5 worm cellular contexts compared by ENCODE assay signal in genomic region chrX:13469047-13469633, ce11.
TF ChIP-seq lines count a peak whose summit lies in the region.

TSS of gene col-184 (plus strand) at chrX:13469455.

TF ChIP-seq in whole organism, L1 larva, 84 proteins besides CTCF, POLR2A, EP300 and RAD21:
- TF ChIP-seq unc-130 (tag; optimal IDR thresholded peaks at IDR 0.05; lab: Kevin White, UChicago): no peak
- peak in 1 of 6 experiments; percentile 42 for TF ChIP-seq elt-3 (tag; optimal IDR thresholded peaks at IDR 0.05; lab: Kevin White, UChicago)
- no peak for TF ChIP-seq fkh-4 (tag; optimal IDR thresholded peaks at IDR 0.05; lab: Kevin White, UChicago; ENCODE audit: borderline replicate concordance)
- no peak for TF ChIP-seq ama-1 (optimal IDR thresholded peaks at IDR 0.05; lab: Kevin White, UChicago)
- peak; percentile 79 for TF ChIP-seq blmp-1 (tag; optimal IDR thresholded peaks at IDR 0.05; lab: Kevin White, UChicago)

TF ChIP-seq in whole organism, L2 larva, 48 proteins besides CTCF, POLR2A, EP300 and RAD21:
- peak; percentile 49 for TF ChIP-seq blmp-1 (tag; optimal IDR thresholded peaks at IDR 0.05; lab: Kevin White, UChicago; ENCODE audit: insufficient read depth)
- no peak for TF ChIP-seq unc-55 (GFP tag; optimal IDR thresholded peaks at IDR 0.05; lab: Kevin White, UChicago)
- TF ChIP-seq alr-1 (tag; optimal IDR thresholded peaks at IDR 0.05; lab: Kevin White, UChicago): no peak
- no peak for TF ChIP-seq mab-5 (tag; optimal IDR thresholded peaks at IDR 0.05; lab: Kevin White, UChicago)
- no peak for TF ChIP-seq ztf-1 (GFP tag; conservative IDR thresholded peaks at IDR 0.05; lab: Robert Waterston, UW)
- no peak for TF ChIP-seq mbf-1 (tag; optimal IDR thresholded peaks at IDR 0.05; lab: Kevin White, UChicago)
- no peak for TF ChIP-seq ceh-16 (tag; optimal IDR thresholded peaks at IDR 0.05; lab: Kevin White, UChicago)
- no peak for TF ChIP-seq nhr-237 (tag; optimal IDR thresholded peaks at IDR 0.05; lab: Kevin White, UChicago)
- no peak for TF ChIP-seq ceh-82 (tag; optimal IDR thresholded peaks at IDR 0.05; lab: Kevin White, UChicago)
- TF ChIP-seq nhr-23 (tag; optimal IDR thresholded peaks at IDR 0.05; lab: Kevin White, UChicago): no peak
- TF ChIP-seq F13H6.1 (tag; optimal IDR thresholded peaks at IDR 0.05; lab: Kevin White, UChicago): no peak
- TF ChIP-seq sma-3 (GFP tag; optimal IDR thresholded peaks at IDR 0.05; lab: Kevin White, UChicago): peak; percentile 65
- no peak for TF ChIP-seq elt-1 (tag; optimal IDR thresholded peaks at IDR 0.05; lab: Kevin White, UChicago)
- TF ChIP-seq sem-4 (tag; optimal IDR thresholded peaks at IDR 0.05; lab: Kevin White, UChicago): no peak

TF ChIP-seq in whole organism, L4 larva, 104 proteins besides CTCF, POLR2A, EP300 and RAD21:
- no peak for TF ChIP-seq F10B5.3 (tag; optimal IDR thresholded peaks at IDR 0.05; lab: Kevin White, UChicago)
- no peak for TF ChIP-seq daf-16 (GFP tag; optimal IDR thresholded peaks at IDR 0.05; lab: Kevin White, UChicago)
- TF ChIP-seq daf-16 (tag; optimal IDR thresholded peaks at IDR 0.05; lab: Kevin White, UChicago): no peak
- TF ChIP-seq nhr-41 (GFP tag; IDR thresholded peaks at IDR 0.05; lab: Robert Waterston, UW): no peak
- no peak for TF ChIP-seq hmg-1.1 (GFP tag; IDR thresholded peaks at IDR 0.05; lab: Robert Waterston, UW)
- peak; percentile 37 for TF ChIP-seq nhr-28 (tag; optimal IDR thresholded peaks at IDR 0.05; lab: Kevin White, UChicago)
- TF ChIP-seq unc-62 (GFP tag; optimal IDR thresholded peaks at IDR 0.05 in 1 of 2; lab: Kevin White, UChicago): peak in 1 of 2 experiments; percentile 94
- no peak for TF ChIP-seq unc-62 (tag; optimal IDR thresholded peaks at IDR 0.05; lab: Kevin White, UChicago)
- no peak for TF ChIP-seq tra-1 (GFP tag; IDR thresholded peaks at IDR 0.05; lab: Robert Waterston, UW)
- no peak for TF ChIP-seq lin-13 (GFP tag; optimal IDR thresholded peaks at IDR 0.05; lab: Kevin White, UChicago)
- TF ChIP-seq ceh-44 (GFP tag; IDR thresholded peaks at IDR 0.05; lab: Robert Waterston, UW): no peak
- no peak for TF ChIP-seq egl-43 (GFP tag; IDR thresholded peaks at IDR 0.05; lab: Robert Waterston, UW)
- no peak for TF ChIP-seq mdl-1 (tag; optimal IDR thresholded peaks at IDR 0.05; lab: Kevin White, UChicago)
- TF ChIP-seq dmd-6 (GFP tag; IDR thresholded peaks at IDR 0.05; lab: Robert Waterston, UW): peak; percentile 28; the same call in 1 of the 2 replicates
- TF ChIP-seq egl-27 (tag; optimal IDR thresholded peaks at IDR 0.05; lab: Kevin White, UChicago): no peak
- TF ChIP-seq duxl-1 (tag; optimal IDR thresholded peaks at IDR 0.05; lab: Kevin White, UChicago; ENCODE audit: poor library complexity): no peak
- no peak for TF ChIP-seq lin-38 (GFP tag; IDR thresholded peaks at IDR 0.05; lab: Robert Waterston, UW)
- TF ChIP-seq lin-1 (GFP tag; IDR thresholded peaks at IDR 0.05; lab: Robert Waterston, UW): no peak
- 0 out of 2 replicates have a peak, but pooled peaks have one; percentile 31 for TF ChIP-seq ceh-20 (GFP tag; IDR thresholded peaks at IDR 0.05; lab: Robert Waterston, UW)
TF ChIP-seq in whole organism, L4 larva: peak in this region for 4.

TF ChIP-seq in whole organism, mixed stage, embryonic, 35 proteins besides CTCF, POLR2A, EP300 and RAD21:
- TF ChIP-seq lin-32 (GFP tag; optimal IDR thresholded peaks at IDR 0.05; lab: Kevin White, UChicago) (no peak), elt-1 (tag; optimal IDR thresholded peaks at IDR 0.05; lab: Kevin White, UChicago; ENCODE audit: borderline replicate concordance, insufficient read depth) (no peak), cnd-1 (tag; optimal IDR thresholded peaks at IDR 0.05; lab: Kevin White, UChicago) (no peak), unc-39 (tag; optimal IDR thresholded peaks at IDR 0.05; lab: Kevin White, UChicago) (no peak), unc-120 (tag; optimal IDR thresholded peaks at IDR 0.05; lab: Kevin White, UChicago; ENCODE audit: poor library complexity, severe bottlenecking) (no peak), zip-8 (tag; optimal IDR thresholded peaks at IDR 0.05; lab: Kevin White, UChicago) (peak; percentile 52)

TF ChIP-seq in whole organism, young adult, 124 proteins besides CTCF, POLR2A, EP300 and RAD21:
- TF ChIP-seq K12H6.12 (tag; optimal IDR thresholded peaks at IDR 0.05; lab: Kevin White, UChicago) (no peak), D2030.7 (GFP tag; IDR thresholded peaks at IDR 0.05; lab: Robert Waterston, UW) (no peak), Y56A3A.18 (GFP tag; IDR thresholded peaks at IDR 0.05; lab: Robert Waterston, UW) (no peak), ztf-26 (tag; optimal IDR thresholded peaks at IDR 0.05; lab: Kevin White, UChicago) (peak; percentile 50), F37B4.10 (GFP tag; IDR thresholded peaks at IDR 0.05; lab: Robert Waterston, UW) (no peak), lag-1 (GFP tag; IDR thresholded peaks at IDR 0.05; lab: Robert Waterston, UW) (no peak), aptf-2 (GFP tag; conservative IDR thresholded peaks at IDR 0.05; lab: Robert Waterston, UW) (no peak), egl-18 (GFP tag; IDR thresholded peaks at IDR 0.05; lab: Robert Waterston, UW) (no peak), tlf-1 (GFP tag; optimal IDR thresholded peaks at IDR 0.05; lab: Kevin White, UChicago) (no peak), ceh-58 (GFP tag; IDR thresholded peaks at IDR 0.05; lab: Robert Waterston, UW) (no peak), let-526 (GFP tag; IDR thresholded peaks at IDR 0.05; lab: Robert Waterston, UW) (no peak), Y95B8A.8 (GFP tag; IDR thresholded peaks at IDR 0.05; lab: Robert Waterston, UW) (no peak), egl-44 (GFP tag; IDR thresholded peaks at IDR 0.05; lab: Robert Waterston, UW) (no peak), lsl-1 (GFP tag; optimal IDR thresholded peaks at IDR 0.05; lab: Kevin White, UChicago) (no peak), lin-40 (tag; optimal IDR thresholded peaks at IDR 0.05; lab: Kevin White, UChicago) (peak; percentile 55), F33H1.4 (GFP tag; IDR thresholded peaks at IDR 0.05; lab: Robert Waterston, UW) (no peak), hlh-26 (GFP tag; conservative IDR thresholded peaks at IDR 0.05; lab: Robert Waterston, UW) (no peak), repo-1 (tag; optimal IDR thresholded peaks at IDR 0.05; lab: Kevin White, UChicago) (no peak), zim-3 (tag; optimal IDR thresholded peaks at IDR 0.05; lab: Kevin White, UChicago) (peak; percentile 25), ama-1 (optimal IDR thresholded peaks at IDR 0.05; lab: Kevin White, UChicago) (no peak), ama-1 (GFP tag; optimal IDR thresholded peaks at IDR 0.05; lab: Kevin White, UChicago) (no peak), F39B2.1 (GFP tag; IDR thresholded peaks at IDR 0.05; lab: Robert Waterston, UW) (no peak)
